Worm (Caenorhabditis elegans) whole organism, young adult: ENCODE measurements around the gene fbxa-76.

ENCODE experiments used
- dpff-1 ChIP-seq: sonication (generic microtip); optimal IDR thresholded peaks from 2 replicates; lab custom pipeline; 2017; ENCODE audit warnings: mild to moderate bottlenecking, missing genetic modification characterization, missing compliant biosample characterization
- snpc-4 ChIP-seq, 5 experiments: fragments of 150-350 bp in 1 of 5; sonication (generic microtip) in 4 of 5; optimal IDR thresholded peaks; 2 replicates each; lab custom pipeline; 2014 to 2018; ENCODE audit warnings: missing genetic modification characterization in 5 of 5, missing biosample characterization in 3 of 5, antibody characterized with exemption in 2 of 5, mild to moderate bottlenecking in 2 of 5, missing compliant biosample characterization in 2 of 5, missing genotype in 2 of 5, moderate library complexity in 2 of 5, missing genetic modification reagents in 1 of 5

DNA sequence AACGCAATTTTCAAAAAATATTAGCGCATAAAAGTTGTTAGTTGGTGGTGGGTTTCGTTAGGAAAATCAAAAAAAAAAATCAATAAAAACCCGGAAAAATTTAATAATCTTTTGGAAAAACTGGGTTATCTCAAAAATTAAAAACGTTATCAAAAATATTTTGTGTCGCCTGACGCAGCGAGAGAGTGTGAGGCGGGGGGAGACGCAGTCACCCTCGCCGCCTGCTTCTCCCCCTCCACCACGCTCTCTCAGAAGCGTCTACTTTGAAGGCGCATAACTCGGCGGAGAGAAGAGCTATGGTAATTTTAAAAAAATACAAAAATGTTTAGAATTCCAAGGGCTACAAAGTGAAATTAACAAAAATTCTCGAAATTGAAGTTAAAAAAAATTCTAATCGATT is 23.8 kb downstream of the fbxa-76 start:
- no peak for TF ChIP-seq dpff-1 (tag; lab: Kevin White, UChicago)
- TF ChIP-seq snpc-4 (GFP tag; optimal IDR thresholded peaks at IDR 0.05; lab: Kevin White, UChicago), result no peak
- TF ChIP-seq snpc-4 (tag; optimal IDR thresholded peaks at IDR 0.05; lab: Kevin White, UChicago), result no peak
